Worm (Caenorhabditis elegans) whole organism, late embryonic: Measurements from ENCODE around the gene ZC302.3.

ENCODE experiments used
- C38D4.7 ChIP-seq: fragments of 200-800 bp; sonication (Bioruptor generic); optimal IDR thresholded peaks from 2 replicates; lab custom pipeline; 2018; ENCODE audit warnings: mild to moderate bottlenecking, missing genetic modification characterization, moderate library complexity, missing compliant biosample characterization
- K02D7.2 ChIP-seq: sonication (generic microtip); optimal IDR thresholded peaks from 2 replicates; lab custom pipeline; 2017; ENCODE audit warnings: mild to moderate bottlenecking, missing genetic modification characterization, missing compliant biosample characterization
- ceh-19 ChIP-seq: fragments of 200-800 bp; sonication (Bioruptor generic); optimal IDR thresholded peaks from 2 replicates; lab custom pipeline; 2018; ENCODE audit warnings: mild to moderate bottlenecking, missing genetic modification characterization, missing compliant biosample characterization
- ceh-30 ChIP-seq: fragments of 150-350 bp; optimal IDR thresholded peaks from 2 replicates; lab custom pipeline; 2014; ENCODE audit warnings: missing biosample characterization, missing genetic modification characterization
- ceh-9 ChIP-seq: sonication (generic microtip); optimal IDR thresholded peaks from 2 replicates; lab custom pipeline; 2016; ENCODE audit warnings: mild to moderate bottlenecking, missing genetic modification characterization, inconsistent platforms, missing compliant biosample characterization
- fkh-6 ChIP-seq: sonication (generic microtip); optimal IDR thresholded peaks from 2 replicates; lab custom pipeline; 2016; ENCODE audit warnings: missing genetic modification characterization, missing compliant biosample characterization
- hlh-13 ChIP-seq: fragments of 200-800 bp; sonication (Bioruptor generic); optimal IDR thresholded peaks from 2 replicates; lab custom pipeline; 2018; ENCODE audit warnings: mild to moderate bottlenecking, missing genetic modification characterization, missing compliant biosample characterization
- hlh-15 ChIP-seq: sonication (generic microtip); optimal IDR thresholded peaks from 2 replicates; lab custom pipeline; 2016; ENCODE audit warnings: missing genetic modification characterization, missing compliant biosample characterization
- nhr-232 ChIP-seq: sonication (generic microtip); optimal IDR thresholded peaks from 2 replicates; lab custom pipeline; 2016; ENCODE audit warnings: missing genetic modification characterization, missing compliant biosample characterization
- npax-4 ChIP-seq: sonication (generic microtip); optimal IDR thresholded peaks from 2 replicates; lab custom pipeline; 2016; ENCODE audit warnings: missing genetic modification characterization, missing compliant biosample characterization
- pag-3 ChIP-seq: sonication (generic microtip); optimal IDR thresholded peaks from 2 replicates; lab custom pipeline; 2016; ENCODE audit warnings: missing compliant biosample characterization, missing genetic modification characterization, borderline replicate concordance
- pat-9 ChIP-seq: fragments of 200-800 bp; sonication (Bioruptor generic); optimal IDR thresholded peaks from 2 replicates; lab custom pipeline; 2018; ENCODE audit warnings: mild to moderate bottlenecking, missing genetic modification characterization, moderate library complexity, missing compliant biosample characterization
- pha-4 ChIP-seq: fragments of 150-350 bp; optimal IDR thresholded peaks from 2 replicates; lab custom pipeline; 2018; ENCODE audit warnings: missing biosample characterization, missing genetic modification reagents, missing genetic modification characterization
- unc-55 ChIP-seq: sonication (generic microtip); optimal IDR thresholded peaks from 2 replicates; lab custom pipeline; 2017; ENCODE audit warnings: missing biosample characterization, missing genetic modification reagents, missing genetic modification characterization

ce11 chrV:10713704-10714239, 27.5 kb downstream of the ZC302.3 start:
- TF ChIP-seq nhr-232 (tag; lab: Kevin White, UChicago), result no peak
- TF ChIP-seq hlh-13 (GFP tag; lab: Kevin White, UChicago), result no peak
- no peak for TF ChIP-seq K02D7.2 (tag; lab: Kevin White, UChicago)
- TF ChIP-seq ceh-30 (tag; lab: Kevin White, UChicago), result no peak
- no peak for TF ChIP-seq unc-55 (GFP tag; lab: Kevin White, UChicago)
- TF ChIP-seq npax-4 (tag; lab: Kevin White, UChicago), result no peak
- TF ChIP-seq pat-9, result no peak
- no peak for TF ChIP-seq pag-3
- no peak for TF ChIP-seq C38D4.7 (GFP tag; lab: Kevin White, UChicago)
- TF ChIP-seq fkh-6 (tag; lab: Kevin White, UChicago), result no peak
- TF ChIP-seq ceh-9 (tag; lab: Kevin White, UChicago), result no peak
- TF ChIP-seq pha-4 (tag; lab: Kevin White, UChicago), result no peak
- TF ChIP-seq ceh-19 (GFP tag; lab: Kevin White, UChicago), result no peak
- TF ChIP-seq hlh-15 (tag; lab: Kevin White, UChicago), result no peak
